Worm (Caenorhabditis elegans) whole organism, L4 larva: ENCODE data around the gene ama-1.

Experiments
- F10B5.3 ChIP-seq: sonication (generic microtip); optimal IDR thresholded peaks from 2 replicates; lab custom pipeline; 2016; ENCODE audit warnings: mild to moderate bottlenecking, missing genetic modification characterization, missing compliant biosample characterization
- F44E2.7 ChIP-seq: fragments of 200-800 bp; sonication (Bioruptor generic); IDR thresholded peaks from 2 replicates; pipeline ENCODE4 v2.1.2; 2022; ENCODE audit warnings: missing genetic modification characterization, missing compliant biosample characterization
- F49E8.2 ChIP-seq: sonication (generic microtip); optimal IDR thresholded peaks from 2 replicates; lab custom pipeline; 2016; ENCODE audit warnings: missing compliant biosample characterization, mild to moderate bottlenecking, missing genetic modification characterization, borderline replicate concordance
- Y48G9A.11 ChIP-seq: fragments of 200-800 bp; sonication (Bioruptor generic); IDR thresholded peaks from 2 replicates; pipeline ENCODE4 v1.3.6; 2022; ENCODE audit warnings: missing genetic modification reagents, missing genetic modification characterization, missing compliant biosample characterization
- aha-1 ChIP-seq: fragments of 150-350 bp; peaks from one replicate; lab custom pipeline; 2014; ENCODE audit warnings: missing biosample characterization, missing genetic modification characterization
- aly-2 ChIP-seq: sonication (generic microtip); optimal IDR thresholded peaks from 2 replicates; lab custom pipeline; 2018; ENCODE audit warnings: missing biosample characterization, missing genetic modification characterization
- ceh-28 ChIP-seq: fragments of 150-350 bp; optimal IDR thresholded peaks from 2 replicates; lab custom pipeline; 2014; ENCODE audit warnings: missing biosample characterization, missing genetic modification reagents, missing genetic modification characterization
- ceh-82 ChIP-seq: sonication (generic microtip); optimal IDR thresholded peaks from 2 replicates; lab custom pipeline; 2017; ENCODE audit warnings: missing biosample characterization, missing genetic modification characterization
- ces-1 ChIP-seq: fragments of 150-350 bp; sonication (generic microtip); optimal IDR thresholded peaks from 4 replicates; lab custom pipeline; 2014; ENCODE audit warnings: missing biosample characterization, missing genetic modification reagents, missing genetic modification characterization
- daf-16 ChIP-seq, 3 experiments: sonication (generic microtip); optimal IDR thresholded peaks; 2 replicates each; lab custom pipeline; 2016 to 2017; ENCODE audit warnings: missing genetic modification characterization in 3 of 3, missing genetic modification reagents in 3 of 3, mild to moderate bottlenecking in 2 of 3, missing compliant biosample characterization in 2 of 3, missing biosample characterization in 1 of 3, moderate library complexity in 1 of 3
- dmd-9 ChIP-seq: fragments of 200-800 bp; sonication (Bioruptor generic); IDR thresholded peaks from 2 replicates; pipeline ENCODE4 v1.3.6; 2022; ENCODE audit warnings: missing genetic modification reagents, missing genetic modification characterization, missing compliant biosample characterization
- dpl-1 ChIP-seq: fragments of 150-350 bp; optimal IDR thresholded peaks from 2 replicates; lab custom pipeline; 2014; ENCODE audit warnings: missing biosample characterization, missing genetic modification reagents, missing genetic modification characterization
- duxl-1 ChIP-seq: sonication (generic microtip); optimal IDR thresholded peaks from 2 replicates; lab custom pipeline; 2016; ENCODE audit warnings: mild to moderate bottlenecking, missing genetic modification characterization, moderate library complexity, missing compliant biosample characterization; ENCODE audit not compliant: poor library complexity
- dve-1 ChIP-seq: sonication (generic microtip); optimal IDR thresholded peaks from 2 replicates; lab custom pipeline; 2017; ENCODE audit warnings: antibody characterized with exemption, mild to moderate bottlenecking, missing genetic modification characterization, missing compliant biosample characterization; ENCODE audit not compliant: insufficient read depth
- fkh-10 ChIP-seq: fragments of 150-350 bp; optimal IDR thresholded peaks from 2 replicates; lab custom pipeline; 2014; ENCODE audit warnings: missing biosample characterization, missing genetic modification reagents, missing genetic modification characterization
- hmg-1.1 ChIP-seq: fragments of 200-800 bp; sonication (Bioruptor generic); IDR thresholded peaks from 2 replicates; pipeline ENCODE4 v1.3.6; 2022; ENCODE audit warnings: missing genetic modification reagents, missing genetic modification characterization, missing compliant biosample characterization
- lin-38 ChIP-seq: fragments of 200-800 bp; sonication (Bioruptor generic); IDR thresholded peaks from 2 replicates; pipeline ENCODE4 v1.3.6; 2022; ENCODE audit warnings: missing genetic modification reagents, missing genetic modification characterization, missing compliant biosample characterization
- lsy-2 ChIP-seq, 2 experiments: fragments of 150-350 bp in 1 of 2; sonication (generic microtip) in 1 of 2; optimal IDR thresholded peaks; 2 replicates each; lab custom pipeline; 2014 to 2017; ENCODE audit warnings: missing biosample characterization in 2 of 2, missing genetic modification characterization in 2 of 2
- mep-1 ChIP-seq: fragments of 150-350 bp; sonication (generic microtip); optimal IDR thresholded peaks from 3 replicates; lab custom pipeline; 2014; ENCODE audit warnings: missing biosample characterization, missing genetic modification characterization
- mes-2 ChIP-seq: sonication (generic microtip); optimal IDR thresholded peaks from 2 replicates; lab custom pipeline; 2016; ENCODE audit warnings: missing genotype, mild to moderate bottlenecking, missing genetic modification characterization, missing compliant biosample characterization; ENCODE audit not compliant: poor library complexity, severe bottlenecking
- mxl-3 ChIP-seq: fragments of 200-800 bp; sonication (Bioruptor generic); optimal IDR thresholded peaks from 2 replicates; lab custom pipeline; 2018; ENCODE audit warnings: mild to moderate bottlenecking, missing genetic modification characterization, missing compliant biosample characterization
- nhr-48 ChIP-seq: sonication (generic microtip); optimal IDR thresholded peaks from 2 replicates; lab custom pipeline; 2016; ENCODE audit warnings: mild to moderate bottlenecking, missing genetic modification characterization, missing compliant biosample characterization
- rbr-2 ChIP-seq: sonication (generic microtip); optimal IDR thresholded peaks from 2 replicates; lab custom pipeline; 2016; ENCODE audit warnings: missing genotype, missing genetic modification characterization, missing compliant biosample characterization
- set-16 ChIP-seq: fragments of 200-800 bp; sonication (Bioruptor generic); IDR thresholded peaks from 2 replicates; pipeline ENCODE4 v1.3.6; 2022; ENCODE audit warnings: missing genetic modification reagents, missing genetic modification characterization, missing compliant biosample characterization
- snpc-1.2 ChIP-seq: fragments of 200-800 bp; sonication (Bioruptor generic); IDR thresholded peaks from 2 replicates; pipeline ENCODE4 v1.3.6; 2022; ENCODE audit warnings: missing genetic modification reagents, missing genetic modification characterization, missing compliant biosample characterization
- spr-3 ChIP-seq: fragments of 200-800 bp; sonication (Bioruptor generic); optimal IDR thresholded peaks from 2 replicates; lab custom pipeline; 2018; ENCODE audit warnings: mild to moderate bottlenecking, missing genetic modification characterization, missing compliant biosample characterization
- unc-130 ChIP-seq: sonication (generic microtip); optimal IDR thresholded peaks from 2 replicates; lab custom pipeline; 2016; ENCODE audit warnings: missing genetic modification reagents, missing genetic modification characterization, missing compliant biosample characterization
- unc-62 ChIP-seq, 3 experiments: fragments of 150-350 bp in 1 of 3; sonication (generic microtip); optimal IDR thresholded peaks in 2 of 3; peaks in 1 of 3; 1 replicate in 1 of 3; 2 replicates in 2 of 3; lab custom pipeline; 2014 to 2017; ENCODE audit warnings: missing biosample characterization in 3 of 3, missing genetic modification characterization in 3 of 3, missing genetic modification reagents in 3 of 3, missing genotype in 1 of 3
- zfp-2 ChIP-seq: sonication (generic microtip); optimal IDR thresholded peaks from 2 replicates; lab custom pipeline; 2016; ENCODE audit warnings: mild to moderate bottlenecking, missing genetic modification characterization, missing compliant biosample characterization

ama-1 gene

DNA sequence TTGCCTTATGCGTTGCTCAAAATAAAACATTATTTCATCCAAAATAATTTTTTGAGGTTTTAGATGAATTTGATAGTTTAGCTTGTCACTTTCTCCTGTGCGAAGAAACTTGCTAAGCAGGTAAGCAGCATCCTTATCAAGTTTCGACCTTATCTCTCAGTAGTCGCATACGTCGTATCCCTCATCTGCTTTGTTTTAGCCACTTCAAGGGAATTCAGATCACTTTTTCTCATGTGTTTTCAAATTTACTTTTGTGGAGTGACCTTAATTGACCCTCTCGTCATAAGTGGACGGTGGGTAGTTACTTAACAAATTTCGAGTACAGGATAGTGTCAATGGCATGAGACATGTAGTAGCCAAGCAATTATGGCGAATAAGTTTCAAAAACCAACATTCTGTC lies 11.2 kb upstream of the ama-1 start (continued):
- peak; percentile 42 for TF ChIP-seq mxl-3 (GFP tag; lab: Kevin White, UChicago)
- TF ChIP-seq nhr-48 (tag; lab: Kevin White, UChicago): no peak
- no peak for TF ChIP-seq F10B5.3 (tag; lab: Kevin White, UChicago)
- no peak for TF ChIP-seq F44E2.7
- TF ChIP-seq ces-1: no peak

DNA sequence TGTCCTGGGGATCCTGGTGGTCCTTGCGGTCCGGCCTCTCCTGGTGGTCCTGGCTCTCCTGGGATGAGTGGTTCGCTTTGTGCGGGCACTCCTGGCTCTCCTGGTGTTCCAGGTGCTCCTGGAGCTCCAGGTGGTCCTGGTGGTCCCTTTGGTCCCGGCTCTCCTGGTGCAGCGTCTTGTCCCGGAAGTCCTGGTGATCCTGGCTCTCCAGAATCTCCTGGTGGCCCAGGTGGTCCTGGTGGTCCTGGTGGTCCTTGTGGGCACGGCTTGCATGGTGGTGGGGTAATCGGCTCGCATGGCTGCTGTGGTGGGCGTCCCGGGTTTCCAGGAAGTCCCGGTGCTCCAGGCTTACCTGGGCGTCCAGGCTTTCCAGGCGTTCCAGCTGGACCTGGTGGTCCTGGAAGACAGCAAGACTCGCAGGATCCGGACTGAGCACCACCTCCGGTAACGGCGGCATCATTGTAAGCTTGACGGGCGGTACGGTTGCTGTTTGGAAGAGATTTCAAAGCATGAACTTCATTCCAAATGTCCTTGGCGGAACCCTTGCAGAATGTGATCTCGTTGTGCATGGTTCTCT lies 4.0 kb upstream of the ama-1 start:
- no peak for TF ChIP-seq Y48G9A.11 (GFP tag; lab: Robert Waterston, UW)
- peak; percentile 98 for TF ChIP-seq set-16 (GFP tag; lab: Robert Waterston, UW)

ce11 chrIV:4244510-4244909 lies 3.4 kb upstream of the ama-1 start, which contains the start of gene col-34:
TSS of gene col-34 (minus strand) at chrIV:4244610.
- TF ChIP-seq mep-1 (no peak), fkh-10 (GFP tag; lab: Kevin White, UChicago) (no peak), snpc-1.2 (no peak), ceh-82 (tag; lab: Kevin White, UChicago) (no peak), zfp-2 (tag; lab: Kevin White, UChicago) (no peak), unc-130 (GFP tag; lab: Kevin White, UChicago) (no peak), dmd-9 (GFP tag; lab: Robert Waterston, UW) (no peak), hmg-1.1 (GFP tag; lab: Robert Waterston, UW) (no peak), dpl-1 (GFP tag; lab: Kevin White, UChicago) (no peak), aha-1 (no peak)
- TF ChIP-seq, all 104 proteins: peak for 0

- TF ChIP-seq ceh-28 (tag; lab: Kevin White, UChicago) (no peak), aha-1 (peak; percentile 50)
These were observed 1.4 kb upstream of the ama-1 start, which contains the start of gene ttr-20 for ce11 chrIV:4246493-4246892. TSS of gene ttr-20 (plus strand) at chrIV:4246793.

DNA sequence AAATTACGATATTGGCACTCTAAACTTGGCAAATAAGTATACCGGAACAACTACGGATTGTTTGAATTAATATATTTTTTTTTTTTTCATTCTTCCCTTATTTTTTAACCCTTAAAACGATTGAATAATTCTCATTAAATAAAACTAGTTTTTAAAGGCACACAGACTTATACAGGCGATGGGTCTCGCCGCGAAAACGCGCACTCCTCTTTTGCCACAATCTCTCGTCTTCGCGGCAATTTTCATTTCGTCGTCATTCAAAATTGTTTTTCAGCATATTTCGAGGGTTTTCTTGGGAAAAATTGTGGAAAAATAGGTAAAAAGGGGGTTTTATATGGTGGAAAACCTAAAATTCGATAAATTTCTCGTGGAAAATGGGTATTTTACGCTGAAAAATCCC lies 536 bp upstream of the ama-1 start:
- TF ChIP-seq aly-2 (tag; lab: Kevin White, UChicago) (no peak), daf-16 (GFP tag; optimal IDR thresholded peaks at IDR 0.05; lab: Kevin White, UChicago) (no peak), daf-16 (tag; optimal IDR thresholded peaks at IDR 0.05; lab: Kevin White, UChicago) (peak; percentile 0), unc-62 (GFP tag; optimal IDR thresholded peaks at IDR 0.05 in 1 of 2; lab: Kevin White, UChicago) (no peak), unc-62 (tag; optimal IDR thresholded peaks at IDR 0.05; lab: Kevin White, UChicago) (no peak), rbr-2 (tag; lab: Kevin White, UChicago) (peak; percentile 42), F49E8.2 (tag; lab: Kevin White, UChicago) (no peak), mes-2 (tag; lab: Kevin White, UChicago) (peak; percentile 74), duxl-1 (tag; lab: Kevin White, UChicago) (peak; percentile 15), lin-38 (GFP tag; lab: Robert Waterston, UW) (peak; percentile 55), dmd-9 (GFP tag; lab: Robert Waterston, UW) (no peak), aha-1 (peak; percentile 71), mep-1 (peak; percentile 11), dpl-1 (GFP tag; lab: Kevin White, UChicago) (peak; percentile 74), dve-1 (tag; lab: Kevin White, UChicago) (peak; percentile 32), spr-3 (GFP tag; lab: Kevin White, UChicago) (no peak), lsy-2 (tag; optimal IDR thresholded peaks at IDR 0.05; lab: Kevin White, UChicago) (peak in 1 of 2 experiments; percentile 80)
- TF ChIP-seq, all 104 proteins: peak for 10
